Worm (Caenorhabditis elegans) whole organism, L4 larva: ENCODE data around the gene F48F7.6.

Experiments used
- F10B5.3 ChIP-seq: sonication (generic microtip); optimal IDR thresholded peaks from 2 replicates; lab custom pipeline; 2016; ENCODE audit warnings: mild to moderate bottlenecking, missing genetic modification characterization, missing compliant biosample characterization
- F26F4.8 ChIP-seq: fragments of 200-800 bp; sonication (Bioruptor generic); conservative IDR thresholded peaks from 2 replicates; pipeline ENCODE4 v1.3.6; 2022; ENCODE audit warnings: missing genetic modification characterization, missing compliant biosample characterization
- F37D6.2 ChIP-seq: sonication (generic microtip); optimal IDR thresholded peaks from 2 replicates; lab custom pipeline; 2016; ENCODE audit warnings: mild to moderate bottlenecking, missing genetic modification characterization, missing compliant biosample characterization
- F44E2.7 ChIP-seq: fragments of 200-800 bp; sonication (Bioruptor generic); IDR thresholded peaks from 2 replicates; pipeline ENCODE4 v2.1.2; 2022; ENCODE audit warnings: missing genetic modification characterization, missing compliant biosample characterization
- T20F7.1 ChIP-seq: fragments of 200-800 bp; sonication (Bioruptor generic); optimal IDR thresholded peaks from 2 replicates; lab custom pipeline; 2018; ENCODE audit warnings: mild to moderate bottlenecking, missing genetic modification characterization, missing compliant biosample characterization
- aha-1 ChIP-seq: fragments of 150-350 bp; peaks from one replicate; lab custom pipeline; 2014; ENCODE audit warnings: missing biosample characterization, missing genetic modification characterization
- aly-2 ChIP-seq: sonication (generic microtip); optimal IDR thresholded peaks from 2 replicates; lab custom pipeline; 2018; ENCODE audit warnings: missing biosample characterization, missing genetic modification characterization
- arid-1 ChIP-seq: fragments of 200-800 bp; sonication (Bioruptor generic); conservative IDR thresholded peaks from 2 replicates; pipeline ENCODE4 v1.3.6; 2022; ENCODE audit warnings: missing genetic modification reagents, missing genetic modification characterization, missing compliant biosample characterization
- ceh-44 ChIP-seq: fragments of 200-800 bp; sonication (Bioruptor generic); IDR thresholded peaks from 2 replicates; pipeline ENCODE4 v1.3.6; 2022; ENCODE audit warnings: missing genetic modification reagents, missing genetic modification characterization, missing compliant biosample characterization
- daf-16 ChIP-seq, 3 experiments: sonication (generic microtip); optimal IDR thresholded peaks; 2 replicates each; lab custom pipeline; 2016 to 2017; ENCODE audit warnings: missing genetic modification characterization in 3 of 3, missing genetic modification reagents in 3 of 3, mild to moderate bottlenecking in 2 of 3, missing compliant biosample characterization in 2 of 3, missing biosample characterization in 1 of 3, moderate library complexity in 1 of 3
- dmd-6 ChIP-seq: fragments of 200-800 bp; sonication (Bioruptor generic); IDR thresholded peaks from 2 replicates; pipeline ENCODE4 v1.3.6; 2022; ENCODE audit warnings: missing genetic modification reagents, missing genetic modification characterization, missing compliant biosample characterization
- dmd-9 ChIP-seq: fragments of 200-800 bp; sonication (Bioruptor generic); IDR thresholded peaks from 2 replicates; pipeline ENCODE4 v1.3.6; 2022; ENCODE audit warnings: missing genetic modification reagents, missing genetic modification characterization, missing compliant biosample characterization
- dve-1 ChIP-seq: sonication (generic microtip); optimal IDR thresholded peaks from 2 replicates; lab custom pipeline; 2017; ENCODE audit warnings: antibody characterized with exemption, mild to moderate bottlenecking, missing genetic modification characterization, missing compliant biosample characterization; ENCODE audit not compliant: insufficient read depth
- egl-43 ChIP-seq: fragments of 200-800 bp; sonication (Bioruptor generic); IDR thresholded peaks from 2 replicates; pipeline ENCODE4 v1.3.6; 2022; ENCODE audit warnings: missing genetic modification reagents, missing genetic modification characterization, missing compliant biosample characterization
- gei-8 ChIP-seq: fragments of 200-800 bp; sonication (Bioruptor generic); optimal IDR thresholded peaks from 2 replicates; lab custom pipeline; 2018; ENCODE audit warnings: mild to moderate bottlenecking, missing genetic modification characterization, missing compliant biosample characterization
- hlh-11 ChIP-seq: fragments of 200-800 bp; sonication (Bioruptor generic); optimal IDR thresholded peaks from 2 replicates; lab custom pipeline; 2018; ENCODE audit warnings: mild to moderate bottlenecking, missing genetic modification characterization, missing compliant biosample characterization
- lin-1 ChIP-seq: fragments of 200-800 bp; sonication (Bioruptor generic); IDR thresholded peaks from 2 replicates; pipeline ENCODE4 v1.3.6; 2022; ENCODE audit warnings: missing genetic modification reagents, missing genetic modification characterization, missing compliant biosample characterization
- lin-39 ChIP-seq: fragments of 150-350 bp; optimal IDR thresholded peaks from 2 replicates; lab custom pipeline; 2014; ENCODE audit warnings: missing biosample characterization, missing genetic modification reagents, missing genetic modification characterization
- madf-9 ChIP-seq: fragments of 200-800 bp; sonication (Bioruptor generic); conservative IDR thresholded peaks from 2 replicates; pipeline ENCODE4 v1.3.6; 2022; ENCODE audit warnings: missing genetic modification reagents, missing genetic modification characterization, missing compliant biosample characterization
- mdl-1 ChIP-seq, 2 experiments: fragments of 150-350 bp in 1 of 2; sonication (generic microtip) in 1 of 2; optimal IDR thresholded peaks; 2 replicates each; lab custom pipeline; 2014 to 2017; ENCODE audit warnings: missing biosample characterization in 2 of 2, missing genetic modification characterization in 2 of 2
- mxl-2 ChIP-seq: fragments of 200-800 bp; sonication (Bioruptor generic); conservative IDR thresholded peaks from 2 replicates; pipeline ENCODE4 v1.3.6; 2022; ENCODE audit warnings: missing genetic modification reagents, missing genetic modification characterization, missing compliant biosample characterization
- mxl-3 ChIP-seq: fragments of 200-800 bp; sonication (Bioruptor generic); optimal IDR thresholded peaks from 2 replicates; lab custom pipeline; 2018; ENCODE audit warnings: mild to moderate bottlenecking, missing genetic modification characterization, missing compliant biosample characterization
- nhr-11 ChIP-seq: fragments of 150-350 bp; optimal IDR thresholded peaks from 2 replicates; lab custom pipeline; 2014; ENCODE audit warnings: missing biosample characterization, missing genetic modification characterization
- nhr-28 ChIP-seq: fragments of 150-350 bp; optimal IDR thresholded peaks from 2 replicates; lab custom pipeline; 2014; ENCODE audit warnings: missing biosample characterization, missing genetic modification characterization
- nhr-41 ChIP-seq: fragments of 200-800 bp; sonication (Bioruptor generic); IDR thresholded peaks from 2 replicates; pipeline ENCODE4 v1.3.6; 2022; ENCODE audit warnings: missing genetic modification reagents, missing genetic modification characterization, missing compliant biosample characterization
- nhr-42 ChIP-seq: fragments of 200-800 bp; sonication (Bioruptor generic); IDR thresholded peaks from 2 replicates; pipeline ENCODE4 v1.3.6; 2022; ENCODE audit warnings: missing genetic modification characterization, missing compliant biosample characterization
- nhr-77 ChIP-seq: fragments of 150-350 bp; optimal IDR thresholded peaks from 2 replicates; lab custom pipeline; 2014; ENCODE audit warnings: missing biosample characterization, missing genetic modification characterization
- pqm-1 ChIP-seq: sonication (generic microtip); optimal IDR thresholded peaks from 2 replicates; lab custom pipeline; 2017; ENCODE audit warnings: missing biosample characterization, missing genetic modification characterization
- rbr-2 ChIP-seq: sonication (generic microtip); optimal IDR thresholded peaks from 2 replicates; lab custom pipeline; 2016; ENCODE audit warnings: missing genotype, missing genetic modification characterization, missing compliant biosample characterization
- set-16 ChIP-seq: fragments of 200-800 bp; sonication (Bioruptor generic); IDR thresholded peaks from 2 replicates; pipeline ENCODE4 v1.3.6; 2022; ENCODE audit warnings: missing genetic modification reagents, missing genetic modification characterization, missing compliant biosample characterization
- spr-1 ChIP-seq: sonication (generic microtip); optimal IDR thresholded peaks from 2 replicates; lab custom pipeline; 2016; ENCODE audit warnings: mild to moderate bottlenecking, missing genetic modification characterization, missing compliant biosample characterization
- spr-3 ChIP-seq: fragments of 200-800 bp; sonication (Bioruptor generic); optimal IDR thresholded peaks from 2 replicates; lab custom pipeline; 2018; ENCODE audit warnings: mild to moderate bottlenecking, missing genetic modification characterization, missing compliant biosample characterization
- tra-1 ChIP-seq: fragments of 200-800 bp; sonication (Bioruptor generic); IDR thresholded peaks from 2 replicates; pipeline ENCODE4 v1.3.6; 2022; ENCODE audit warnings: missing genetic modification reagents, missing genetic modification characterization, missing compliant biosample characterization
- unc-39 ChIP-seq: sonication (generic microtip); optimal IDR thresholded peaks from 2 replicates; lab custom pipeline; 2017; ENCODE audit warnings: missing biosample characterization, missing genetic modification characterization
- unc-62 ChIP-seq, 3 experiments: fragments of 150-350 bp in 1 of 3; sonication (generic microtip); optimal IDR thresholded peaks in 2 of 3; peaks in 1 of 3; 1 replicate in 1 of 3; 2 replicates in 2 of 3; lab custom pipeline; 2014 to 2017; ENCODE audit warnings: missing biosample characterization in 3 of 3, missing genetic modification characterization in 3 of 3, missing genetic modification reagents in 3 of 3, missing genotype in 1 of 3
- zag-1 ChIP-seq: fragments of 150-350 bp; optimal IDR thresholded peaks from 2 replicates; lab custom pipeline; 2014; ENCODE audit warnings: missing biosample characterization, missing genetic modification characterization
- zfp-2 ChIP-seq: sonication (generic microtip); optimal IDR thresholded peaks from 2 replicates; lab custom pipeline; 2016; ENCODE audit warnings: mild to moderate bottlenecking, missing genetic modification characterization, missing compliant biosample characterization
- zip-2 ChIP-seq: fragments of 150-350 bp; optimal IDR thresholded peaks from 2 replicates; lab custom pipeline; 2014; ENCODE audit warnings: missing biosample characterization, missing genetic modification characterization

F48F7.6 gene

ce11 chrX:13929534-13929933 lies 48.1 kb upstream of the F48F7.6 start, which contains the start of gene meg-1:
Gene meg-1, minus strand, starts transcription at chrX:13929634.
- TF ChIP-seq madf-9 (no peak), zag-1 (no peak), spr-1 (tag; lab: Kevin White, UChicago) (no peak), F44E2.7 (GFP tag; lab: Robert Waterston, UW) (no peak), dmd-6 (GFP tag; lab: Robert Waterston, UW) (no peak), mdl-1 (tag; optimal IDR thresholded peaks at IDR 0.05; lab: Kevin White, UChicago) (no peak), unc-62 (GFP tag; optimal IDR thresholded peaks at IDR 0.05 in 1 of 2; lab: Kevin White, UChicago) (no peak), unc-62 (tag; optimal IDR thresholded peaks at IDR 0.05; lab: Kevin White, UChicago) (no peak), lin-39 (no peak), spr-3 (no peak), nhr-11 (tag; lab: Kevin White, UChicago) (no peak)
- TF ChIP-seq, all 104 proteins: peak for 0

ce11 chrX:13934574-13934973 lies 43.1 kb upstream of the F48F7.6 start, which contains the start of gene elt-3:
Gene elt-3, plus strand, starts transcription at chrX:13934874.
- no peak for TF ChIP-seq nhr-41 (GFP tag; lab: Robert Waterston, UW)
- no peak for TF ChIP-seq arid-1
- no peak for TF ChIP-seq zfp-2 (tag; lab: Kevin White, UChicago)
- TF ChIP-seq mxl-2, result no peak
- no peak for TF ChIP-seq dmd-6 (GFP tag; lab: Robert Waterston, UW)
- TF ChIP-seq tra-1 (GFP tag; lab: Robert Waterston, UW), result no peak
- TF ChIP-seq aha-1 (tag; lab: Kevin White, UChicago), result no peak
- TF ChIP-seq F26F4.8 (GFP tag; lab: Robert Waterston, UW), result no peak
- no peak for TF ChIP-seq aly-2 (tag; lab: Kevin White, UChicago)
- no peak for TF ChIP-seq egl-43 (GFP tag; lab: Robert Waterston, UW)
- no peak for TF ChIP-seq gei-8 (GFP tag; lab: Kevin White, UChicago)

ce11 chrX:13935615-13936014 lies 42.0 kb upstream of the F48F7.6 start:
- TF ChIP-seq set-16 (GFP tag; lab: Robert Waterston, UW), result peak; percentile 83
- TF ChIP-seq ceh-44 (GFP tag; lab: Robert Waterston, UW), result 0 out of 2 replicates have a peak, but pooled peaks have one; percentile 9

ce11 chrX:13936719-13937118 lies 40.9 kb upstream of the F48F7.6 start:
- TF ChIP-seq nhr-77, result no peak
- no peak for TF ChIP-seq dmd-9 (GFP tag; lab: Robert Waterston, UW)
- no peak for TF ChIP-seq nhr-42 (GFP tag; lab: Robert Waterston, UW)
- TF ChIP-seq hlh-11, result peak; percentile 23
- no peak for TF ChIP-seq T20F7.1 (GFP tag; lab: Kevin White, UChicago)
- TF ChIP-seq lin-1 (GFP tag; lab: Robert Waterston, UW), result no peak
- TF ChIP-seq mxl-3 (GFP tag; lab: Kevin White, UChicago), result peak; percentile 50
- TF ChIP-seq nhr-28 (tag; lab: Kevin White, UChicago), result peak; percentile 4
- TF ChIP-seq unc-62 (GFP tag; optimal IDR thresholded peaks at IDR 0.05 in 1 of 2; lab: Kevin White, UChicago), result peak in 1 of 2 experiments; percentile 79
- TF ChIP-seq unc-62 (tag; optimal IDR thresholded peaks at IDR 0.05; lab: Kevin White, UChicago), result no peak
- no peak for TF ChIP-seq F37D6.2 (tag; lab: Kevin White, UChicago)
- no peak for TF ChIP-seq unc-39 (tag; lab: Kevin White, UChicago)
- no peak for TF ChIP-seq F10B5.3 (tag; lab: Kevin White, UChicago)

- TF ChIP-seq pqm-1 (tag; lab: Kevin White, UChicago) (peak; percentile 88), unc-62 (GFP tag; optimal IDR thresholded peaks at IDR 0.05 in 1 of 2; lab: Kevin White, UChicago) (peak in 1 of 2 experiments; percentile 84), unc-62 (tag; optimal IDR thresholded peaks at IDR 0.05; lab: Kevin White, UChicago) (no peak), dve-1 (tag; lab: Kevin White, UChicago) (peak; percentile 44), hlh-11 (peak; percentile 55), rbr-2 (tag; lab: Kevin White, UChicago) (no peak), daf-16 (GFP tag; optimal IDR thresholded peaks at IDR 0.05; lab: Kevin White, UChicago) (no peak), daf-16 (tag; optimal IDR thresholded peaks at IDR 0.05; lab: Kevin White, UChicago) (peak; percentile 39), dmd-6 (GFP tag; lab: Robert Waterston, UW) (peak; percentile 67), zip-2 (tag; lab: Kevin White, UChicago) (no peak), nhr-28 (tag; lab: Kevin White, UChicago) (peak; percentile 32)
These were observed 40.3 kb upstream of the F48F7.6 start for ce11 chrX:13937350-13937749.
